Worm (Caenorhabditis elegans): ENCODE results near the gene emb-1.

ce11 chrIII:5172470-5172869, 769 bp upstream of the emb-1 start, which contains the start of gene K10D2.5:
- TF ChIP-seq ets-7 (tag; optimal IDR thresholded peaks at IDR 0.05) = peak; percentile 82
- peak; percentile 33 for TF ChIP-seq hnd-1 (tag; optimal IDR thresholded peaks at IDR 0.05)
- TF ChIP-seq ama-1 (optimal IDR thresholded peaks at IDR 0.05) = no peak
- no peak for TF ChIP-seq tra-4 (tag; optimal IDR thresholded peaks at IDR 0.05)
- peak; percentile 60; the same call in 1 of the 2 replicates for TF ChIP-seq scrt-1 (GFP tag; IDR thresholded peaks at IDR 0.05)
- peak; percentile 81 for TF ChIP-seq sea-1 (GFP tag; conservative IDR thresholded peaks at IDR 0.05)
- TF ChIP-seq flt-1 (GFP tag; IDR thresholded peaks at IDR 0.05) = peak; percentile 75
- no peak for TF ChIP-seq hmbx-1 (tag; optimal IDR thresholded peaks at IDR 0.05)
- TF ChIP-seq aly-1 (tag; optimal IDR thresholded peaks at IDR 0.05) = peak; percentile 16
